Fruit fly (Drosophila melanogaster): Measurements from ENCODE around the gene CG45690.

Gene CG45690

dm6 chr2L:10680584-10681080, 22.6 kb downstream of the CG45690 start, which contains the start of gene CG17105 (continued):
- TF ChIP-seq spab (GFP tag; optimal IDR thresholded peaks at IDR 0.05) (no peak), CG7368 (GFP tag; optimal IDR thresholded peaks at IDR 0.05) (no peak), CG8319 (GFP tag; optimal IDR thresholded peaks at IDR 0.05) (no peak), fd85E (GFP tag; optimal IDR thresholded peaks at IDR 0.05) (no peak), CG15336 (GFP tag; IDR thresholded peaks at IDR 0.05) (peak; percentile 61), Sox14 (GFP tag; optimal IDR thresholded peaks at IDR 0.05) (no peak), dsx (GFP tag; optimal IDR thresholded peaks at IDR 0.05; ENCODE audit: poor library complexity, severe bottlenecking) (no peak), Blimp-1 (GFP tag; optimal IDR thresholded peaks at IDR 0.05) (no peak), CG6854 (GFP tag; optimal IDR thresholded peaks at IDR 0.05) (no peak), topi (GFP tag; optimal IDR thresholded peaks at IDR 0.05) (no peak), Ets21C (GFP tag; optimal IDR thresholded peaks at IDR 0.05) (no peak), CG8632 (GFP tag; optimal IDR thresholded peaks at IDR 0.05) (no peak), CG6808 (GFP tag; optimal IDR thresholded peaks at IDR 0.05) (no peak), CG32006 (GFP tag; optimal IDR thresholded peaks at IDR 0.05) (peak; percentile 29), OdsH (GFP tag; optimal IDR thresholded peaks at IDR 0.05) (no peak), Ets96B (tag; optimal IDR thresholded peaks at IDR 0.05) (no peak), vri (GFP tag; optimal IDR thresholded peaks at IDR 0.05) (no peak), CG3919 (GFP tag; optimal IDR thresholded peaks at IDR 0.05) (peak; percentile 26), Hr38 (GFP tag; optimal IDR thresholded peaks at IDR 0.05) (no peak), Hr4 (GFP tag; optimal IDR thresholded peaks at IDR 0.05) (peak; percentile 48), CG11902 (GFP tag; optimal IDR thresholded peaks at IDR 0.05) (no peak), ss (GFP tag; optimal IDR thresholded peaks at IDR 0.05) (no peak), CG8119 (GFP tag; IDR thresholded peaks at IDR 0.05) (0 out of 3 replicates have a peak, but pooled peaks have one; percentile 18), esn (GFP tag; optimal IDR thresholded peaks at IDR 0.05) (no peak), CG3032 (tag; optimal IDR thresholded peaks at IDR 0.05) (no peak)

- TF ChIP-seq CG6163 (GFP tag; IDR thresholded peaks at IDR 0.05) (no peak), CG6792 (GFP tag; optimal IDR thresholded peaks at IDR 0.05) (no peak), net (GFP tag; optimal IDR thresholded peaks at IDR 0.05) (no peak), spab (GFP tag; optimal IDR thresholded peaks at IDR 0.05) (no peak), fkh (GFP tag; optimal IDR thresholded peaks at IDR 0.05) (no peak), achi (GFP tag; optimal IDR thresholded peaks at IDR 0.05) (no peak), Eip93F (GFP tag; optimal IDR thresholded peaks at IDR 0.05) (no peak), CG11762 (GFP tag; optimal IDR thresholded peaks at IDR 0.05; ENCODE audit: insufficient read depth) (no peak), Eip75B (GFP tag; optimal IDR thresholded peaks at IDR 0.05) (no peak), dsx (GFP tag; optimal IDR thresholded peaks at IDR 0.05; ENCODE audit: poor library complexity, severe bottlenecking) (no peak), CG7368 (GFP tag; optimal IDR thresholded peaks at IDR 0.05) (no peak), CG3919 (GFP tag; optimal IDR thresholded peaks at IDR 0.05) (no peak), Ets21C (GFP tag; optimal IDR thresholded peaks at IDR 0.05) (no peak), CG11294 (GFP tag; IDR thresholded peaks at IDR 0.05) (no peak)
Measured at dm6 chr2L:10681602-10682001, 23.5 kb downstream of the CG45690 start, which contains the start of gene CG17107. TSS of gene CG17107 (plus strand) at chr2L:10681902.

- TF ChIP-seq salr (GFP tag; optimal IDR thresholded peaks at IDR 0.05) (no peak), CG31627 (GFP tag; optimal IDR thresholded peaks at IDR 0.05) (no peak), fkh (GFP tag; optimal IDR thresholded peaks at IDR 0.05) (no peak), Lpt (GFP tag; optimal IDR thresholded peaks at IDR 0.05) (no peak), Hr38 (GFP tag; optimal IDR thresholded peaks at IDR 0.05) (no peak)
Measured at dm6 chr2L:10682197-10682596, 24.1 kb downstream of the CG45690 start.
